Fruit fly (Drosophila melanogaster) whole organism, wandering third instar larva: ENCODE data around the gene ArgRS.

Experiments used
- Abd-B ChIP-seq: fragments of >200 bp; optimal IDR thresholded peaks from 2 replicates; lab custom pipeline; 2017; ENCODE audit warnings: missing biosample characterization, missing genetic modification characterization
- Dif ChIP-seq: fragments of 200-275, 200-300 bp; sonication (Bioruptor generic); optimal IDR thresholded peaks from 2 replicates; lab custom pipeline; 2018; ENCODE audit warnings: missing biosample characterization, missing genetic modification characterization; ENCODE audit not compliant: partially characterized antibody
- Hr78 ChIP-seq: fragments of >200 bp; optimal IDR thresholded peaks from 2 replicates; lab custom pipeline; 2017; ENCODE audit warnings: missing biosample characterization, missing genetic modification characterization
- N ChIP-seq: fragments of >200 bp; optimal IDR thresholded peaks from 2 replicates; lab custom pipeline; 2018; ENCODE audit warnings: missing biosample characterization, missing external identifiers, missing genetic modification characterization
- dsf ChIP-seq: sonication (Bioruptor generic); optimal IDR thresholded peaks from 2 replicates; lab custom pipeline; 2016; ENCODE audit warnings: missing biosample characterization, missing genetic modification characterization, borderline replicate concordance
- ey ChIP-seq: fragments of 200-800 bp; sonication (Bioruptor generic); optimal IDR thresholded peaks from 2 replicates; lab custom pipeline; 2016; ENCODE audit warnings: missing biosample characterization, missing genetic modification characterization
- h ChIP-seq: fragments of 200-800 bp; sonication (Bioruptor generic); optimal IDR thresholded peaks from 3 replicates; lab custom pipeline; 2016; ENCODE audit warnings: missing biosample characterization, mild to moderate bottlenecking, missing genetic modification characterization
- pan ChIP-seq: fragments of >200 bp; optimal IDR thresholded peaks from 2 replicates; lab custom pipeline; 2017

- TF ChIP-seq ey = no peak
- TF ChIP-seq dsf = no peak
- TF ChIP-seq h (GFP tag; lab: Kevin White, UChicago) = no peak
- no peak for TF ChIP-seq Abd-B
- no peak for TF ChIP-seq Hr78 (GFP tag; lab: Kevin White, UChicago)
- TF ChIP-seq N (GFP tag; lab: Kevin White, UChicago) = no peak
- no peak for TF ChIP-seq pan (lab: Kevin White, UChicago)
- no peak for TF ChIP-seq Dif (GFP tag; lab: Kevin White, UChicago)
Measured at dm6 chrX:15818608-15819184, 25.2 kb downstream of the ArgRS start.
